Worm (Caenorhabditis elegans): ENCODE data around the gene Y48G9A.7.

- no peak for TF ChIP-seq hlh-13 (GFP tag; optimal IDR thresholded peaks at IDR 0.05)
- no peak for TF ChIP-seq ceh-14 (tag; optimal IDR thresholded peaks at IDR 0.05)
- no peak for TF ChIP-seq nfya-1 (tag; optimal IDR thresholded peaks at IDR 0.05)
Observed at ce11 chrIII:2099808-2100366, 10.5 kb upstream of the Y48G9A.7 start.

Measured in whole organism, late embryonic.